Worm (Caenorhabditis elegans) whole organism, L4 larva: ENCODE measurements around the gene irld-8.
A peak's percentile ranks its signal among the peaks of the same experiment; 100 is the strongest.

Experiments
- F10B5.3 ChIP-seq: sonication (generic microtip); optimal IDR thresholded peaks from 2 replicates; lab custom pipeline; 2016; ENCODE audit warnings: mild to moderate bottlenecking, missing genetic modification characterization, missing compliant biosample characterization
- F26F4.8 ChIP-seq: fragments of 200-800 bp; sonication (Bioruptor generic); conservative IDR thresholded peaks from 2 replicates; pipeline ENCODE4 v1.3.6; 2022; ENCODE audit warnings: missing genetic modification characterization, missing compliant biosample characterization
- F49E8.2 ChIP-seq: sonication (generic microtip); optimal IDR thresholded peaks from 2 replicates; lab custom pipeline; 2016; ENCODE audit warnings: missing compliant biosample characterization, mild to moderate bottlenecking, missing genetic modification characterization, borderline replicate concordance
- T20F7.1 ChIP-seq: fragments of 200-800 bp; sonication (Bioruptor generic); optimal IDR thresholded peaks from 2 replicates; lab custom pipeline; 2018; ENCODE audit warnings: mild to moderate bottlenecking, missing genetic modification characterization, missing compliant biosample characterization
- T26A8.4 ChIP-seq: fragments of 200-800 bp; sonication (Bioruptor generic); IDR thresholded peaks from 2 replicates; pipeline ENCODE4 v1.3.6; 2022; ENCODE audit warnings: missing genetic modification characterization, missing compliant biosample characterization
- Y5F2A.4 ChIP-seq: fragments of 200-800 bp; sonication (Bioruptor generic); optimal IDR thresholded peaks from 2 replicates; lab custom pipeline; 2018; ENCODE audit warnings: mild to moderate bottlenecking, missing genetic modification characterization, missing compliant biosample characterization
- ZK546.5 ChIP-seq, 2 experiments: sonication (generic microtip); optimal IDR thresholded peaks; 2 replicates each; lab custom pipeline; 2017; ENCODE audit warnings: missing biosample characterization in 2 of 2, missing genetic modification characterization in 2 of 2
- aha-1 ChIP-seq: fragments of 150-350 bp; peaks from one replicate; lab custom pipeline; 2014; ENCODE audit warnings: missing biosample characterization, missing genetic modification characterization
- aly-2 ChIP-seq: sonication (generic microtip); optimal IDR thresholded peaks from 2 replicates; lab custom pipeline; 2018; ENCODE audit warnings: missing biosample characterization, missing genetic modification characterization
- arid-1 ChIP-seq: fragments of 200-800 bp; sonication (Bioruptor generic); conservative IDR thresholded peaks from 2 replicates; pipeline ENCODE4 v1.3.6; 2022; ENCODE audit warnings: missing genetic modification reagents, missing genetic modification characterization, missing compliant biosample characterization
- ceh-32 ChIP-seq: sonication (generic microtip); optimal IDR thresholded peaks from 2 replicates; lab custom pipeline; 2016; ENCODE audit warnings: mild to moderate bottlenecking, missing genetic modification characterization, missing compliant biosample characterization; ENCODE audit not compliant: poor library complexity
- ctbp-1 ChIP-seq: fragments of 200-800 bp; sonication (Bioruptor generic); IDR thresholded peaks from 2 replicates; pipeline ENCODE4 v1.3.6; 2022; ENCODE audit warnings: missing genetic modification reagents, missing genetic modification characterization, missing compliant biosample characterization
- daf-16 ChIP-seq, 3 experiments: sonication (generic microtip); optimal IDR thresholded peaks; 2 replicates each; lab custom pipeline; 2016 to 2017; ENCODE audit warnings: missing genetic modification characterization in 3 of 3, missing genetic modification reagents in 3 of 3, mild to moderate bottlenecking in 2 of 3, missing compliant biosample characterization in 2 of 3, missing biosample characterization in 1 of 3, moderate library complexity in 1 of 3
- daf-19 ChIP-seq: fragments of 200-800 bp; sonication (Bioruptor generic); conservative IDR thresholded peaks from 2 replicates; pipeline ENCODE4 v1.3.6; 2022; ENCODE audit warnings: missing genetic modification characterization, missing compliant biosample characterization
- duxl-1 ChIP-seq: sonication (generic microtip); optimal IDR thresholded peaks from 2 replicates; lab custom pipeline; 2016; ENCODE audit warnings: mild to moderate bottlenecking, missing genetic modification characterization, moderate library complexity, missing compliant biosample characterization; ENCODE audit not compliant: poor library complexity
- dve-1 ChIP-seq: sonication (generic microtip); optimal IDR thresholded peaks from 2 replicates; lab custom pipeline; 2017; ENCODE audit warnings: antibody characterized with exemption, mild to moderate bottlenecking, missing genetic modification characterization, missing compliant biosample characterization; ENCODE audit not compliant: insufficient read depth
- egl-43 ChIP-seq: fragments of 200-800 bp; sonication (Bioruptor generic); IDR thresholded peaks from 2 replicates; pipeline ENCODE4 v1.3.6; 2022; ENCODE audit warnings: missing genetic modification reagents, missing genetic modification characterization, missing compliant biosample characterization
- fkh-10 ChIP-seq: fragments of 150-350 bp; optimal IDR thresholded peaks from 2 replicates; lab custom pipeline; 2014; ENCODE audit warnings: missing biosample characterization, missing genetic modification reagents, missing genetic modification characterization
- hlh-11 ChIP-seq: fragments of 200-800 bp; sonication (Bioruptor generic); optimal IDR thresholded peaks from 2 replicates; lab custom pipeline; 2018; ENCODE audit warnings: mild to moderate bottlenecking, missing genetic modification characterization, missing compliant biosample characterization
- hlh-30 ChIP-seq: sonication (generic microtip); optimal IDR thresholded peaks from 2 replicates; lab custom pipeline; 2017; ENCODE audit warnings: antibody characterized with exemption, mild to moderate bottlenecking, missing genetic modification characterization, missing compliant biosample characterization; ENCODE audit not compliant: insufficient read depth
- jun-1 ChIP-seq: fragments of 150-350 bp; optimal IDR thresholded peaks from 2 replicates; lab custom pipeline; 2014; ENCODE audit warnings: missing biosample characterization, missing genetic modification reagents, missing genetic modification characterization
- lim-7 ChIP-seq: fragments of 200-800 bp; sonication (Bioruptor generic); IDR thresholded peaks from 2 replicates; pipeline ENCODE4 v1.3.6; 2022; ENCODE audit warnings: missing genetic modification characterization, missing compliant biosample characterization
- lin-1 ChIP-seq: fragments of 200-800 bp; sonication (Bioruptor generic); IDR thresholded peaks from 2 replicates; pipeline ENCODE4 v1.3.6; 2022; ENCODE audit warnings: missing genetic modification reagents, missing genetic modification characterization, missing compliant biosample characterization
- lsy-2 ChIP-seq, 2 experiments: fragments of 150-350 bp in 1 of 2; sonication (generic microtip) in 1 of 2; optimal IDR thresholded peaks; 2 replicates each; lab custom pipeline; 2014 to 2017; ENCODE audit warnings: missing biosample characterization in 2 of 2, missing genetic modification characterization in 2 of 2
- mdl-1 ChIP-seq, 2 experiments: fragments of 150-350 bp in 1 of 2; sonication (generic microtip) in 1 of 2; optimal IDR thresholded peaks; 2 replicates each; lab custom pipeline; 2014 to 2017; ENCODE audit warnings: missing biosample characterization in 2 of 2, missing genetic modification characterization in 2 of 2
- mep-1 ChIP-seq: fragments of 150-350 bp; sonication (generic microtip); optimal IDR thresholded peaks from 3 replicates; lab custom pipeline; 2014; ENCODE audit warnings: missing biosample characterization, missing genetic modification characterization
- mxl-2 ChIP-seq: fragments of 200-800 bp; sonication (Bioruptor generic); conservative IDR thresholded peaks from 2 replicates; pipeline ENCODE4 v1.3.6; 2022; ENCODE audit warnings: missing genetic modification reagents, missing genetic modification characterization, missing compliant biosample characterization
- nhr-10 ChIP-seq: fragments of 150-350 bp; optimal IDR thresholded peaks from 2 replicates; lab custom pipeline; 2014; ENCODE audit warnings: missing biosample characterization, missing genetic modification characterization
- nhr-28 ChIP-seq: fragments of 150-350 bp; optimal IDR thresholded peaks from 2 replicates; lab custom pipeline; 2014; ENCODE audit warnings: missing biosample characterization, missing genetic modification characterization
- nhr-41 ChIP-seq: fragments of 200-800 bp; sonication (Bioruptor generic); IDR thresholded peaks from 2 replicates; pipeline ENCODE4 v1.3.6; 2022; ENCODE audit warnings: missing genetic modification reagents, missing genetic modification characterization, missing compliant biosample characterization
- nhr-76 ChIP-seq: fragments of 150-350 bp; optimal IDR thresholded peaks from 2 replicates; lab custom pipeline; 2014; ENCODE audit warnings: missing biosample characterization, missing genetic modification characterization
- nhr-77 ChIP-seq: fragments of 150-350 bp; optimal IDR thresholded peaks from 2 replicates; lab custom pipeline; 2014; ENCODE audit warnings: missing biosample characterization, missing genetic modification characterization
- pha-4 ChIP-seq, 2 experiments: fragments of 150-350 bp in 1 of 2; fragments of 200-800 bp in 1 of 2; sonication (Bioruptor generic) in 1 of 2; IDR thresholded peaks in 1 of 2; optimal IDR thresholded peaks in 1 of 2; 2 replicates each; pipeline versions ENCODE4 v1.3.6 to Lab custom; 2014 to 2022; ENCODE audit warnings: missing genetic modification characterization in 2 of 2, missing genetic modification reagents in 2 of 2, missing biosample characterization in 1 of 2, missing compliant biosample characterization in 1 of 2
- pqm-1 ChIP-seq: sonication (generic microtip); optimal IDR thresholded peaks from 2 replicates; lab custom pipeline; 2017; ENCODE audit warnings: missing biosample characterization, missing genetic modification characterization
- snpc-1.2 ChIP-seq: fragments of 200-800 bp; sonication (Bioruptor generic); IDR thresholded peaks from 2 replicates; pipeline ENCODE4 v1.3.6; 2022; ENCODE audit warnings: missing genetic modification reagents, missing genetic modification characterization, missing compliant biosample characterization
- snpc-4 ChIP-seq: fragments of 150-350 bp; optimal IDR thresholded peaks from 2 replicates; lab custom pipeline; 2014; ENCODE audit warnings: missing biosample characterization, missing genetic modification characterization
- unc-130 ChIP-seq: sonication (generic microtip); optimal IDR thresholded peaks from 2 replicates; lab custom pipeline; 2016; ENCODE audit warnings: missing genetic modification reagents, missing genetic modification characterization, missing compliant biosample characterization
- unc-39 ChIP-seq: sonication (generic microtip); optimal IDR thresholded peaks from 2 replicates; lab custom pipeline; 2017; ENCODE audit warnings: missing biosample characterization, missing genetic modification characterization
- unc-62 ChIP-seq, 3 experiments: fragments of 150-350 bp in 1 of 3; sonication (generic microtip); optimal IDR thresholded peaks in 2 of 3; peaks in 1 of 3; 1 replicate in 1 of 3; 2 replicates in 2 of 3; lab custom pipeline; 2014 to 2017; ENCODE audit warnings: missing biosample characterization in 3 of 3, missing genetic modification characterization in 3 of 3, missing genetic modification reagents in 3 of 3, missing genotype in 1 of 3
- zfp-3 ChIP-seq: fragments of 200-800 bp; sonication (Bioruptor generic); conservative IDR thresholded peaks from 2 replicates; pipeline ENCODE4 v1.3.6; 2022; ENCODE audit warnings: missing genetic modification reagents, missing genetic modification characterization, missing compliant biosample characterization
- zip-2 ChIP-seq: fragments of 150-350 bp; optimal IDR thresholded peaks from 2 replicates; lab custom pipeline; 2014; ENCODE audit warnings: missing biosample characterization, missing genetic modification characterization
- ztf-7 ChIP-seq: fragments of 150-350 bp; optimal IDR thresholded peaks from 2 replicates; lab custom pipeline; 2014; ENCODE audit warnings: missing biosample characterization, missing genetic modification characterization

irld-8 gene

ce11 chrIV:8142735-8143550, 27.4 kb downstream of the irld-8 start, which contains the start of gene pmk-2 (continued):
- TF ChIP-seq mdl-1 (tag; optimal IDR thresholded peaks at IDR 0.05; lab: Kevin White, UChicago) (peak in 1 of 2 experiments; percentile 18), F26F4.8 (GFP tag; lab: Robert Waterston, UW) (no peak), T20F7.1 (GFP tag; lab: Kevin White, UChicago) (peak; percentile 26), Y5F2A.4 (GFP tag; lab: Kevin White, UChicago) (no peak), duxl-1 (tag; lab: Kevin White, UChicago) (no peak), egl-43 (GFP tag; lab: Robert Waterston, UW) (no peak), nhr-41 (GFP tag; lab: Robert Waterston, UW) (no peak), ctbp-1 (GFP tag; lab: Robert Waterston, UW) (no peak), lin-1 (GFP tag; lab: Robert Waterston, UW) (no peak), zip-2 (tag; lab: Kevin White, UChicago) (no peak), arid-1 (no peak), mep-1 (peak; percentile 37), aly-2 (tag; lab: Kevin White, UChicago) (no peak), snpc-4 (no peak), unc-130 (GFP tag; lab: Kevin White, UChicago) (no peak), daf-16 (GFP tag; optimal IDR thresholded peaks at IDR 0.05; lab: Kevin White, UChicago) (no peak), daf-16 (tag; optimal IDR thresholded peaks at IDR 0.05; lab: Kevin White, UChicago) (peak; percentile 83)
- TF ChIP-seq, all 104 proteins: peak for 11

- TF ChIP-seq T20F7.1 (GFP tag; lab: Kevin White, UChicago): no peak
- TF ChIP-seq nhr-10 (tag; lab: Kevin White, UChicago): no peak
- TF ChIP-seq fkh-10 (GFP tag; lab: Kevin White, UChicago): no peak
- TF ChIP-seq egl-43 (GFP tag; lab: Robert Waterston, UW): no peak
- peak; percentile 20; the same call in 1 of the 2 replicates for TF ChIP-seq T26A8.4 (GFP tag; lab: Robert Waterston, UW)
- TF ChIP-seq aha-1: peak; percentile 13
- TF ChIP-seq F10B5.3 (tag; lab: Kevin White, UChicago): no peak
- TF ChIP-seq mep-1: no peak
- TF ChIP-seq pha-4 (GFP tag; IDR thresholded peaks at IDR 0.05; lab: Robert Waterston, UW): no peak
- no peak for TF ChIP-seq pha-4 (tag; optimal IDR thresholded peaks at IDR 0.05; lab: Kevin White, UChicago)
- no peak for TF ChIP-seq unc-39
- no peak for TF ChIP-seq nhr-28
- TF ChIP-seq aly-2 (tag; lab: Kevin White, UChicago): no peak
- TF ChIP-seq jun-1: no peak
Observed at ce11 chrIV:8144341-8144740, 28.8 kb downstream of the irld-8 start.

ce11 chrIV:8146283-8146682, 30.7 kb downstream of the irld-8 start:
- peak; percentile 38 for TF ChIP-seq mep-1
- no peak for TF ChIP-seq nhr-77 (tag; lab: Kevin White, UChicago)
- peak; percentile 83 for TF ChIP-seq aha-1
- TF ChIP-seq lim-7 (GFP tag; lab: Robert Waterston, UW): no peak
- TF ChIP-seq zfp-3 (GFP tag; lab: Robert Waterston, UW): 0 out of 2 replicates have a peak, but pooled peaks have one; percentile 21
- TF ChIP-seq ztf-7 (tag; lab: Kevin White, UChicago): no peak
- peak in 1 of 2 experiments; percentile 40 for TF ChIP-seq unc-62 (GFP tag; optimal IDR thresholded peaks at IDR 0.05 in 1 of 2; lab: Kevin White, UChicago)
- TF ChIP-seq unc-62 (tag; optimal IDR thresholded peaks at IDR 0.05; lab: Kevin White, UChicago): no peak
- TF ChIP-seq hlh-11: peak; percentile 17
- no peak for TF ChIP-seq ceh-32 (tag; lab: Kevin White, UChicago)
- peak; percentile 81 to 90 for TF ChIP-seq mdl-1 (tag; optimal IDR thresholded peaks at IDR 0.05; lab: Kevin White, UChicago)
- TF ChIP-seq F49E8.2 (tag; lab: Kevin White, UChicago): no peak
- no peak for TF ChIP-seq mxl-2 (GFP tag; lab: Robert Waterston, UW)
- peak; percentile 91 for TF ChIP-seq dve-1 (tag; lab: Kevin White, UChicago)
- TF ChIP-seq daf-19 (GFP tag; lab: Robert Waterston, UW): no peak
- TF ChIP-seq snpc-1.2 (GFP tag; lab: Robert Waterston, UW): no peak
- no peak for TF ChIP-seq ZK546.5 (tag; optimal IDR thresholded peaks at IDR 0.05; lab: Kevin White, UChicago)
- TF ChIP-seq nhr-28: peak; percentile 54
- no peak for TF ChIP-seq daf-16 (GFP tag; optimal IDR thresholded peaks at IDR 0.05; lab: Kevin White, UChicago)
- TF ChIP-seq daf-16 (tag; optimal IDR thresholded peaks at IDR 0.05; lab: Kevin White, UChicago): peak; percentile 77
- peak; percentile 23 for TF ChIP-seq pqm-1 (tag; lab: Kevin White, UChicago)
- peak; percentile 93 for TF ChIP-seq hlh-30 (tag; lab: Kevin White, UChicago)
- peak in 1 of 2 experiments; percentile 29 for TF ChIP-seq lsy-2 (tag; optimal IDR thresholded peaks at IDR 0.05; lab: Kevin White, UChicago)
- TF ChIP-seq nhr-76 (tag; lab: Kevin White, UChicago): no peak
- TF ChIP-seq, all 104 proteins: peak for 12
